Fruit fly (Drosophila melanogaster): ENCODE measurements around the gene CG31441.

dm6 chr3R:11211291-11212061, 24.6 kb upstream of the CG31441 start:
- TF ChIP-seq CG8478 (optimal IDR thresholded peaks at IDR 0.05), result no peak
- TF ChIP-seq pan (optimal IDR thresholded peaks at IDR 0.05), result no peak
- no peak for TF ChIP-seq psq (optimal IDR thresholded peaks at IDR 0.05)
- TF ChIP-seq Dll (optimal IDR thresholded peaks at IDR 0.05), result no peak
- no peak for TF ChIP-seq usp (GFP tag; optimal IDR thresholded peaks at IDR 0.05)

All from whole organism.